Fruit fly (Drosophila melanogaster) whole organism, pupa: Measurements from ENCODE around the gene toe.

ENCODE experiments used
- CG13204 ChIP-seq: fragments of 200-800 bp; sonication (Bioruptor generic); optimal IDR thresholded peaks from 2 replicates; lab custom pipeline; 2018; ENCODE audit warnings: missing biosample characterization, mild to moderate bottlenecking, missing genetic modification characterization, moderate library complexity
- CG32121 ChIP-seq: fragments of 200-800 bp; sonication (Bioruptor generic); IDR thresholded peaks from 2 replicates; pipeline ENCODE4 v1.3.6; 2022; ENCODE audit warnings: missing biosample characterization, missing genetic modification characterization
- CG8301 ChIP-seq: fragments of 200-800 bp; sonication (Bioruptor generic); optimal IDR thresholded peaks from 2 replicates; lab custom pipeline; 2018; ENCODE audit warnings: missing biosample characterization, mild to moderate bottlenecking, missing genetic modification characterization
- CG9948 ChIP-seq: fragments of 200-800 bp; sonication (Bioruptor generic); optimal IDR thresholded peaks from 2 replicates; lab custom pipeline; 2018; ENCODE audit warnings: missing biosample characterization, mild to moderate bottlenecking, missing genetic modification characterization, moderate library complexity
- Pif1A ChIP-seq: fragments of 200-800 bp; sonication (Bioruptor generic); optimal IDR thresholded peaks from 3 replicates; lab custom pipeline; 2016; ENCODE audit warnings: missing biosample characterization, missing genetic modification characterization
- gl ChIP-seq: fragments of 200-800 bp; sonication (Bioruptor generic); optimal IDR thresholded peaks from 2 replicates; lab custom pipeline; 2018; ENCODE audit warnings: missing biosample characterization, mild to moderate bottlenecking, missing genetic modification characterization

DNA sequence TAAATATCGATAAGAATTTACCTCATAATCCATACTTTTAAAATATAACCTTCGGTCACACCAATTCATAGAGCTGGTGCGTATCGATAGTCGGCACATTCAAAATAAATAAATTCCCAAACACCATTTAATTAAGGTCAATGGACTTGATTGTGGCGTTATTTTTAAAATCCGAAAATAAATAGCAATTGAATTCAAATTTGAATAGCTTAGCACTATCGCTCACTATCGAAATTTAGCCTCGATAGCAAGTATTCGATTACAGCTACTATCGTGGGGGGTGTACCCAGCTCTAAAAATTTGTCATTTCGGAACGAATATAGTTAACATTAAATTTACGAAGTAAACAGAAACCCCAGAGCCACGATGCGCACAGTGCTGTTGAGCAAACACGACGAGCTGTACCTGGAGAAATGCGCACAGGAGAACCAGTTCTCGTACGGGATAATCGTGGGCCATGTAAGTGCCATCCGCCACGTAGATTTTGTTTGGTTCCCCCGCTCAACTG lies 39.1 kb upstream of the toe start, which contains the start of gene CG10616:
- TF ChIP-seq CG13204 (GFP tag; lab: Kevin White, UChicago), result no peak
- no peak for TF ChIP-seq CG9948 (tag; lab: Kevin White, UChicago)
- no peak for TF ChIP-seq Pif1A (GFP tag; lab: Kevin White, UChicago)
- no peak for TF ChIP-seq CG8301 (tag; lab: Kevin White, UChicago)
- TF ChIP-seq gl, result no peak
- no peak for TF ChIP-seq CG32121 (GFP tag; lab: Robert Waterston, UW)
